Fruit fly (Drosophila melanogaster): ENCODE measurements around the gene CG11889.

Gene CG11889

DNA sequence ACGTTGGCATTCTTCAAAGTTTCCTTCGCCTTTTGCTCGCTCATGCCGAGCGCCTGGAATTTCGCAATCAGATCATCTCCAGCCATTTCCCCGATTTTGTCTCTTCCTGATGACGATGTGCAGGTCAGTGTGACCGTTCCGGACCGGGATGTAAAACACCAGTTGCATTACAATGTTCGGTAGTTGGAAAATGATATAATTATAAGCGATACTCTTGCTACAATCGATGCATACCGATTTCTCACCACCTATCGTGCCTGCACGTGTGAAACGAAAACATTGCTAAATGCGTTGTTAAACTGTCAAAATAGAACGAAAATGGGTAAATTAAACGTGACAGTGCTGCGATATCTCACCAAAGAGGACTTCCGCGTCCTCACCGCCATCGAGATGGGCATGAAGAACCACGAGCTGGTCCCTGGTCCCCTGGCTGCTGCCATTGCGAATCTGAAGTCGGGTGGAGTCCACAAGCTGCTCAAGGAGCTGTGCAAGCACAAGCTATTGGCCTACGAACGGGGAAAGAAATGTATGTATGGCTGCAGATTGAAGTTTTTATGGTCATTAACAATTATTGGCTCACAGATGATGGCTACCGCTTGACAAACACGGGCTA lies 4.3 kb upstream of the CG11889 start, which contains the start of the genes GlnRS and RIOK2 (continued):
- TF ChIP-seq p53 (GFP tag; optimal IDR thresholded peaks at IDR 0.05) (peak; percentile 32), CG9876 (GFP tag; optimal IDR thresholded peaks at IDR 0.05) (no peak), CG8478 (optimal IDR thresholded peaks at IDR 0.05) (no peak), Hand (GFP tag; optimal IDR thresholded peaks at IDR 0.05) (no peak), CG15514 (GFP tag; optimal IDR thresholded peaks at IDR 0.05) (peak; percentile 83), CG14710 (tag; optimal IDR thresholded peaks at IDR 0.05) (no peak), CG2875 (GFP tag; optimal IDR thresholded peaks at IDR 0.05) (no peak), zen2 (GFP tag; IDR thresholded peaks at IDR 0.05; ENCODE audit: partially characterized antibody) (peak; percentile 95), Bdp1 (GFP tag; optimal IDR thresholded peaks at IDR 0.05) (no peak), MBD-R2 (GFP tag; IDR thresholded peaks at IDR 0.05) (peak; percentile 98), Tbp (GFP tag; optimal IDR thresholded peaks at IDR 0.05) (peak; percentile 12), knrl (GFP tag; IDR thresholded peaks at IDR 0.05; ENCODE audit: partially characterized antibody) (peak; percentile 95), psq (GFP tag; optimal IDR thresholded peaks at IDR 0.05) (no peak), odd (GFP tag; optimal IDR thresholded peaks at IDR 0.05) (no peak), CG15696 (tag; optimal IDR thresholded peaks at IDR 0.05) (no peak), CG4854 (GFP tag; optimal IDR thresholded peaks at IDR 0.05) (no peak), CG10979 (tag; optimal IDR thresholded peaks at IDR 0.05) (peak; percentile 1), Bteb2 (GFP tag; optimal IDR thresholded peaks at IDR 0.05) (no peak), Eip74EF (GFP tag; optimal IDR thresholded peaks at IDR 0.05) (peak in 1 of 2 experiments; percentile 59), gcm2 (GFP tag; optimal IDR thresholded peaks at IDR 0.05) (no peak), gro (GFP tag; optimal IDR thresholded peaks at IDR 0.05) (peak; percentile 54), wor (GFP tag; IDR thresholded peaks at IDR 0.05) (no peak), Bgb (GFP tag; IDR thresholded peaks at IDR 0.05; ENCODE audit: partially characterized antibody) (peak; percentile 98), CG34422 (GFP tag; IDR thresholded peaks at IDR 0.05) (peak; percentile 85; the same call in 2 of the 3 replicates), CG12769 (tag; optimal IDR thresholded peaks at IDR 0.05) (no peak), CG1603 (tag; optimal IDR thresholded peaks at IDR 0.05) (peak; percentile 94), YL-1 (GFP tag; optimal IDR thresholded peaks at IDR 0.05) (peak; percentile 98), Awh (GFP tag; IDR thresholded peaks at IDR 0.05) (no peak), nerfin-1 (tag; optimal IDR thresholded peaks at IDR 0.05) (no peak), CG3847 (GFP tag; IDR thresholded peaks at IDR 0.05) (peak; percentile 45; the same call in 1 of the 2 replicates), CG4707 (GFP tag; optimal IDR thresholded peaks at IDR 0.05) (no peak), ac (GFP tag; optimal IDR thresholded peaks at IDR 0.05) (no peak), Dll (GFP tag; IDR thresholded peaks at IDR 0.05; ENCODE audit: partially characterized antibody) (peak; percentile 95), inv (GFP tag; IDR thresholded peaks at IDR 0.05; ENCODE audit: partially characterized antibody) (peak; percentile 94), CG2712 (tag; optimal IDR thresholded peaks at IDR 0.05) (peak; percentile 48), CG3281 (GFP tag; optimal IDR thresholded peaks at IDR 0.05) (no peak), Neu2 (GFP tag; optimal IDR thresholded peaks at IDR 0.05; ENCODE audit: borderline replicate concordance) (peak; percentile 10), Usf (GFP tag; optimal IDR thresholded peaks at IDR 0.05) (no peak), sima (GFP tag; optimal IDR thresholded peaks at IDR 0.05) (no peak), kay (GFP tag; optimal IDR thresholded peaks at IDR 0.05) (peak; percentile 68), CG9727 (GFP tag; optimal IDR thresholded peaks at IDR 0.05) (peak; percentile 0), Dref (GFP tag; IDR thresholded peaks at IDR 0.05) (peak; percentile 88), CG2202 (tag; optimal IDR thresholded peaks at IDR 0.05) (no peak), Dbx (GFP tag; IDR thresholded peaks at IDR 0.05) (peak; percentile 60; the same call in 2 of the 3 replicates), CG12659 (GFP tag; optimal IDR thresholded peaks at IDR 0.05) (peak; percentile 64), ab (GFP tag; optimal IDR thresholded peaks at IDR 0.05) (no peak), crp (GFP tag; optimal IDR thresholded peaks at IDR 0.05) (peak in 1 of 2 experiments; percentile 63), az2 (GFP tag; optimal IDR thresholded peaks at IDR 0.05) (no peak), sens (GFP tag) (peak; percentile 71), Dip2 (GFP tag; IDR thresholded peaks at IDR 0.05) (no peak)
